Fruit fly (Drosophila melanogaster): ENCODE data around the gene Vm26Aa.

The Vm26Aa gene

DNA sequence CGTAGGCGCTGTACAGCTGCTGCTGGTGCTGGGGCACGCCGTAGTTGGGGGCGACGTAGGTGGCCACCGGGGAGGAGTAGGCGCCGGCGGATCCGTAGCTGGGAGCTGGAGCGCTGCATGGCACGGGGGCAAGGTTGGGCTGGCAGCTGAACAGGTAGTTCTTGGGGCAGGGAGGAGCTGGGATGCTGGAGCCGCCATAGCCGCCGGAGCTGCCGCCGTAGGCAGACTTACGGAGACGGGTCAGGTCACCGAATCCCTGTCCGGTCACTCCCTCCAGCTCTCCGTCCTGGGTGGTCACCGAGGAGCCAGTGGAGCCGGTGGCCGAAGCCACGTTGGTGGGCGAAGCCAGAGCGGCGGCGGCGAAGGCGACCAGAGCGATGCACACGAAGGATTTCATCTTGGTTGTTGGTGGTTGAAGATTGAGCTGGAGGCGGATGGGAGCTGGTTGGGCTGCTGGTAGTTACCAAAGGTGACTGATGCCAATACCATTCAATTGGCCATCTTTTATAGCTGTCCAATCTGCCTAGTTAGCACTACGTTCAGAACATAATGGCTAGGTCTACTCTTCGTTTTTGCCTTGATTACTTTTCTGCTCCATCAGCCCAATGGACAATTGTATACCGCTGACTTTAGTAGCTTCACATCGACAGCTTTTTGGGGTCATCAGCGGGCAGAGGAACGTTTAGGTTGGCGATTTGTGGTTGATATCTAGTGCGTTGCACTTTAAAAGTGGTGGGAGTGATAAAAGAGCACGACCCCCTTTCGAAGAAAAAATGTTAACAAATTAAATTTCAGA, at the start of gene Vm26Aa:
Gene Vm26Aa (minus strand): TSS at position 478 of the 796 bp plus-strand sequence.
- TF ChIP-seq insv (optimal IDR thresholded peaks at IDR 0.05) = no peak
- no peak for TF ChIP-seq psq (optimal IDR thresholded peaks at IDR 0.05)
- no peak for TF ChIP-seq h (optimal IDR thresholded peaks at IDR 0.05)
- no peak for TF ChIP-seq Sin3A (optimal IDR thresholded peaks at IDR 0.05)
- TF ChIP-seq Myc (optimal IDR thresholded peaks at IDR 0.05) = no peak
- no peak for TF ChIP-seq ttk (optimal IDR thresholded peaks at IDR 0.05)

DNA sequence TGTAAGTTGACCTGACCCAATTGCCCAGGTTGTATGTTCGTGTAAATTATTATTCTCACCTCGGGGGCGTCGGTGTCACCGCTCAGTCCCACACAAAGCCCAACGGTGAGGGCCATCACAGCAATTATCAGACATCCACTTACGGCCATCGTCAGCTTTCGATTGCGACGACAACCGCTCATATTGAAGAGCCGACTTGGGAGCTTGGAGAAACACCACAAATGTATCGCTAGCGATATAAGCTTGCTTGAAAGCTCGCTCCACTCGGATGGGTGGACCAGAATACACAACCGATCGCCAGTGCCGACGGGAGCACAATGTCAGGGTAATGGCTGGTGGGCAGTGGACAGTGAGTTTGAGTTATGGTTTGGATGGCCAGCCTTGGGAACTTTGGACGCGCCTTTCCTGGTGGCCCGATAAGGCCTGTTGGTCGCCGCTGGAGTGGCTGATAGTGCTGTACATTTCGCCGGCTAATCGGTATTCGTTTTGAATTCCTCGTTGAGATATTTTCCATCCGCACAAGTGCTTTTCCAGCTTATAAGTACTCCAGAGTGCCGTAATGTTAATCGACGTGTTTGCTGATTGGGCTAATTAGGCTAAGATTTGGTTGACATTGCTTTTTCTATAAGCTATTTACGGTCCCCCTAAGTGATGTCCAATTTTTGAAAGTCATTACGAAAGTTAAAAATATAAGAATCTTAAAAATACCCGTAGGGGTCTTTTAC, 46.5 kb upstream of the Vm26Aa start, which contains the start of gene Gal:
Gene Gal (minus strand): TSS at position 320 of the 725 bp plus-strand sequence.
- no peak for TF ChIP-seq ttk (optimal IDR thresholded peaks at IDR 0.05)
- no peak for TF ChIP-seq Myc (optimal IDR thresholded peaks at IDR 0.05)
- TF ChIP-seq h (optimal IDR thresholded peaks at IDR 0.05) = no peak
- TF ChIP-seq psq (optimal IDR thresholded peaks at IDR 0.05) = no peak
- TF ChIP-seq Sin3A (optimal IDR thresholded peaks at IDR 0.05) = no peak
- TF ChIP-seq insv (optimal IDR thresholded peaks at IDR 0.05) = no peak

DNA sequence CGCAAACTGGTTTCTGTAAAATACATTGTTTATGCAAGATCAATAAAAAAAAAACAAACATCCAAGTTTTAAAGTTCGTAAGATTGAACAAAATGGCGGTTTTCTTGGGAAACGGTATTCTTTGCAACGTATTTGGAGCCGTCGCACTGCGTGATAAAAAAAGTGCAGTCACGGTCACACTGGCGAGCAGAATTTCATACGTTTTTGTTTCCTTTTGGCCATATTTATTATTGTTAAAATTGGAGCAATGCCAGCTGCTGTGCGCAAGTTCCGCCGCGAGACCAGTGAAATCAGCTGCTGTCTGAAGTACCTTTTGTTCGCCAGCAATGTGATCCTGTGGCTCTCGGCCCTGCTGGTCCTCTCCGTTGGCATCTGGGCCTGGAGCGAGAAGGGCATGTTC, 39.9 kb upstream of the Vm26Aa start, which contains the start of gene Tsp26A:
Gene Tsp26A (plus strand): TSS at position 164 of the 400 bp plus-strand sequence.
- TF ChIP-seq h (optimal IDR thresholded peaks at IDR 0.05) (no peak), psq (optimal IDR thresholded peaks at IDR 0.05) (no peak)

DNA sequence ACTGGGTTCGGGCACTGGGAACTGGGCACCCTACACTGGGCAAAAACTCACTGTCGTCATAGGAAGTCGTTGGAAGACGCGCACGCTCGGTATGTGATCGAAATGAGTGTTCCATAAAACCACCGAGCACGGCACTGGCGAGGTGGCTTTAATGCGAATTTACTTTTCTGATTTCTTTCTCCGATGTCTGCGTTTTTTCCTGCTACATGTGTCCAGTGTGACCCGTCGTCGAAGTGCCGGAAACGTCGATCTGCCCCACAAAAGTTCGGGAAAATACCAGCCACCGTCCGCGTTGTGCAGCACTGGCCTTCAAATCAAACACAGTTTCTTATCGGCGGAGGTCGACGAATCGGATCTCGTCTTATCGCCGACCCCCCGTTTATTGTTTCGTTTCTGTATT, 39.1 kb upstream of the Vm26Aa start, which contains the start of gene Kdm5:
Gene Kdm5 (minus strand): TSS at position 255 of the 400 bp plus-strand sequence.
- no peak for TF ChIP-seq psq (optimal IDR thresholded peaks at IDR 0.05)
- no peak for TF ChIP-seq h (optimal IDR thresholded peaks at IDR 0.05)
- TF ChIP-seq ttk (optimal IDR thresholded peaks at IDR 0.05) = no peak
- no peak for TF ChIP-seq Sin3A (optimal IDR thresholded peaks at IDR 0.05)
- no peak for TF ChIP-seq insv (optimal IDR thresholded peaks at IDR 0.05)
- TF ChIP-seq Myc (optimal IDR thresholded peaks at IDR 0.05) = no peak

DNA sequence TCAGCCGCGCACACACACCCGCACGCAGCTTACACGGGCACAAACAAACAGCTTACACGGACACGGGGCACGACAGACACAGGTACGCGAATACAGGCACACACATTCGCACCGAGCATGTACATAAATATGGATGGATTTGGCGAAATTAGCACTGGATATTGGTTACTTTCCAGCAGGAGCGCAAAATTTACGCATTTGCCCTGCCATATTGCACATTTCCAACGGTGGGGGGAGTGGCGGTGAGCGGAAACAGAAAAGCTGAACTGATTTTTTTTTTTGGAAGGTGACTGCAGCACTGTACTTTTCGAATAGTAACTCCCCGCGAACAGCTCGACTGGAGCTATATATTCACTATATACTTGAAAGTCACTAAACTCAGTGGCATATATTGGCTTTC, 38.2 kb upstream of the Vm26Aa start:
- TF ChIP-seq Sin3A (optimal IDR thresholded peaks at IDR 0.05) (no peak), Myc (optimal IDR thresholded peaks at IDR 0.05) (no peak), ttk (optimal IDR thresholded peaks at IDR 0.05) (no peak), h (optimal IDR thresholded peaks at IDR 0.05) (no peak), insv (optimal IDR thresholded peaks at IDR 0.05) (no peak)

DNA sequence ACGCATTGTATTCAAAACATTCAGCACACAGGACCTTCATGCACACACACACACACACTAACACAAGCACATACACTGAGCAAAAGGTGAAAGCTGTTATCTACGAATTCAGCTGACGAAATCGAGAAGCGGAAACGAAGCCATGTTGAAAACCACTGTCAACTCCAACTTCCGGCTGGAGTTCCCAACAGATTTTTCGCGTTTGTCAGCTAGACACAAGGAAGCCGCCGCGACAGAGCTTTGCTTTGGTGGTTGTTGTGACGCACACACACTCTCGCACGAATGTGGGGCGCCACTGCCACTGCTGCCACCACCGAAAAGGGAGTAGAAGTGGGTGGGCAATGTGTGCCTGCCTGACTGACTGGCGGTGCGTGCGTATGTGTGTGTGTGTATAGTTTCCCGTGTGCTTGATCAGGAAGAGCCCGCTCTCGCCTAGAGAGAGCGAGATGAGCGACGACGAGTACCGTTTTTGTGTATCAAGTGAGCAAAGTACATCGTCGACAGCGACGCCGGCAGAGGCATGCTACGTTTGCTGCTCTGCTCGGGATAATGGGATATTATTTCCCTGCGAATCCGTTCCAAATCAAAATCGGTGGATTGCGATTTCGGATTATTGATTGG, 37.6 kb upstream of the Vm26Aa start:
- TF ChIP-seq Myc (optimal IDR thresholded peaks at IDR 0.05) (no peak), psq (optimal IDR thresholded peaks at IDR 0.05) (no peak), ttk (optimal IDR thresholded peaks at IDR 0.05) (no peak), Sin3A (optimal IDR thresholded peaks at IDR 0.05) (no peak), h (optimal IDR thresholded peaks at IDR 0.05) (no peak), insv (optimal IDR thresholded peaks at IDR 0.05) (no peak)

DNA sequence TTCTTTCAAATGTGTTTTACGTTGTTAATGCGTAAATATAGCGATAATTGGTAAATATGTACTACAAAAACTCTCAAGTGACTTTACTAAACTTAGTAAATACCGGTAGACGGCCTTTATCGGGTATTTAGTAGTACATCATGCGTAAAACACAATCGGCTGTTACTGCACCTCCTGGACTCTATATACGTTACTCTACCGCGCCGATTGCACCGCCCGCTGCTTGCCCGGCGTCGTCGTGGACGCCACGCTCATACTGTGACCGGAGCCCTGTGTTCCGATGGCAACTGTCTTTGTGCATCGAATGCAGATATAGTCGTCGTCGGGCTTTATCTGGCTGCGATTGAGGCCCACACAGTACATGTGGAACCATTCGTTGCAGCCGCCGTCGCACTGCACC, 30.3 kb upstream of the Vm26Aa start:
- TF ChIP-seq ttk (optimal IDR thresholded peaks at IDR 0.05) (no peak), psq (optimal IDR thresholded peaks at IDR 0.05) (no peak), insv (optimal IDR thresholded peaks at IDR 0.05) (no peak), h (optimal IDR thresholded peaks at IDR 0.05) (no peak), Sin3A (optimal IDR thresholded peaks at IDR 0.05) (no peak), Myc (optimal IDR thresholded peaks at IDR 0.05) (no peak)

DNA sequence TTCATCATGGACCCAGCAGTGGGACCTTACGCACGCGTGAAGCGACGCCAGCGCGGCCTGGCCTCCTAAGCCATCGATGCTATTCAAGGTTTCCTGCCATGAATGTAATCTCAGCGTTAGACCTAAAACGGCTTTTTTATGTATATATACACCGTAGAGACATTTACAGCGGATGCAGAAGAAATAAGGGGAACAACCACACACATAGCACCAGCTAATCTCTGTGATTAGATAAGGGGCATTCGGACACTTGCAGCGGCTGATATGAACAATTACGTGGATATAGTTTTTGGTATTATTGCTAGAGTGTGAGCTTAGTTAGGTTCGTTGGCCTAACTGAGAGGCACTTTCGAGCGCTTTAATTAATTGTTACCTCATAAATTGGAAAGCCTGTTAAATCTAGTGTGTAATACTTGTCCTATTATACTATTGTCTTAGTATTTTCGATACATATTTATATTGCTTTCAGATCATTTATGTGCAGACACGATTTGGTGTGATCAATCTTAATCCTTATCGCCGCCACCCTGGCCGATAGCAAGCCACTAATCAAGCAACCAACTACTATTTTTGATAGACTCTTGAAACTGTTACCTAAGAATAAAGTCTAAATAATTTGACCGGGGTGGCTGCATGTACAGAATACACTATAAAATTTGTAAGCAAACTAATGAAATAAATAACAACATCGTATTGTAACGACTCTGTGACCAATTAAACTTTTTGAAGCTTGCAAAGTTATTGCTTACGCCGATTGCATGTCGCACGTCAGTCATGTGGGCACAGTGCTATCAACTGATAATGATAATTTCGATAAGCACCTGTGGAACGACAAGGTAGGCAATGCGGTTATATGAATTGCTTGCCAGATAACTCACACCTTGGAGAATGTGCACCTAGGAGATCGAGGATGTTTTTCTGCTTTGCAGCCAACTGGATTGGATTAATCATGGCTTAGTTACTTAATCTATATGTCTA, 28.3 kb upstream of the Vm26Aa start:
- TF ChIP-seq Sin3A (optimal IDR thresholded peaks at IDR 0.05) = no peak
- TF ChIP-seq psq (optimal IDR thresholded peaks at IDR 0.05) = no peak
- TF ChIP-seq insv (optimal IDR thresholded peaks at IDR 0.05) = no peak
- TF ChIP-seq ttk (optimal IDR thresholded peaks at IDR 0.05) = no peak
- no peak for TF ChIP-seq Myc (optimal IDR thresholded peaks at IDR 0.05)

DNA sequence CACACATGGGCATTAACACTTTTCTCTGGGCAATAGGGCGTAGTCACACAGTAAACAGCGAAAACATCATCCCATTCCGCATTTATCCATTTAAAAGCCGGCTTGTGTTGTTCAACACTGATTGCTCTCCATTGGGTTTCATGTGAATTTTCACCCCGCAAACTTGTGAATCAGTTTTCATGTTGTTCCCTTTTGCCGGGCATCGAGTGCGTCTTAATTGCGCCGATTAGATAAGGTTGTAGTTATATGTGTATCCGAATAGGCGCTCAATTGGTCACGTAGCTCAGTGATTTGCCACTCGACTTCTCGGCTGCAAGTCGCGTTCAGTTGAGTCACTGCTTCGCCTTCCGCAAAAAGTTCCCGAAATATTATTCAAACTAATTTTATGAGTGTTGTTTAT, 26.8 kb upstream of the Vm26Aa start:
- TF ChIP-seq Sin3A (optimal IDR thresholded peaks at IDR 0.05) = no peak
- no peak for TF ChIP-seq insv (optimal IDR thresholded peaks at IDR 0.05)
- TF ChIP-seq psq (optimal IDR thresholded peaks at IDR 0.05) = no peak
- TF ChIP-seq Myc (optimal IDR thresholded peaks at IDR 0.05) = no peak
- TF ChIP-seq ttk (optimal IDR thresholded peaks at IDR 0.05) = no peak
- TF ChIP-seq h (optimal IDR thresholded peaks at IDR 0.05) = no peak

DNA sequence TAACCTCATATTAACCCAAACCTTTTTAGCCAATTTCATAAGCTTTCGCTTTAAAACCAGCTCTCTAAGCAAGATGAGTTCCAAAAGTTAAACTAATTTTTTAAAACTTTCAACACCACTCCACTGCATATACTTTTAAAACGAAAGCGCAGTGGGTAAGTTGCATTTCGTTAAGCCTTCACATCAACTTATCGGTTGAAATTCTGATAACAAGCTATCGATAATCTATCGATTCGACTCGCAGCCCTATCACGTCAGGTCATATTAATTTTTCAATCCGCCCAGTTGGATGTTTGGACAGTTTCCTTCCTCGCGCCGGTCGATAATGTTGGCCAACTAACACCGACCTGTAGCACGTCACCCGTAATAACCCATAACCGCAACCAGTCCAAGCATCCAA, 26.0 kb upstream of the Vm26Aa start, which contains the start of gene ifc:
Gene ifc (plus strand): TSS at position 255 of the 400 bp plus-strand sequence.
- TF ChIP-seq insv (optimal IDR thresholded peaks at IDR 0.05) (no peak), h (optimal IDR thresholded peaks at IDR 0.05) (no peak), Sin3A (optimal IDR thresholded peaks at IDR 0.05) (no peak), psq (optimal IDR thresholded peaks at IDR 0.05) (no peak), ttk (optimal IDR thresholded peaks at IDR 0.05) (no peak), Myc (optimal IDR thresholded peaks at IDR 0.05) (no peak)

DNA sequence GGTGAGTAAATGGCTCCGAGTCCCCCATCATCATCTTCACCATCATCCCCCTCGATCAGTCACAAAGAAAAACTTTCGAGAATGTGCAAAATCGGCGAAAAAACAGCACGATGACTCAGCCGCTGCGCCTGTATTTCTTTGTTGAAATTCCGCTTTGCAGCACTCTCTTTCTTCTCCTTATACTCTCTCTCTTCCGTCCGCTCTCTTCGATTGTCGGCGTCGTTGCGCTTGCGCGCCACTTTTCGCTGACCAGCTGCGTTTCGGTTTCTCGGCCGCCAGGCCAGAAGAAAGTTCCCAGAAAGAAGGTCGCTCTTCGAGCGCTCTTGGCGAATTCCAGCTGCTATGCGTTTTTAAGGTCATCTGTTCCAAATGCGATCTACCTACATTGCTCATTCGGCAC, 23.1 kb upstream of the Vm26Aa start:
- TF ChIP-seq ttk (optimal IDR thresholded peaks at IDR 0.05) (no peak), psq (optimal IDR thresholded peaks at IDR 0.05) (no peak), Sin3A (optimal IDR thresholded peaks at IDR 0.05) (no peak), Myc (optimal IDR thresholded peaks at IDR 0.05) (no peak), insv (optimal IDR thresholded peaks at IDR 0.05) (no peak), h (optimal IDR thresholded peaks at IDR 0.05) (no peak)
